Worm (Caenorhabditis elegans): Measurements from ENCODE around the gene C33H5.2.

DNA sequence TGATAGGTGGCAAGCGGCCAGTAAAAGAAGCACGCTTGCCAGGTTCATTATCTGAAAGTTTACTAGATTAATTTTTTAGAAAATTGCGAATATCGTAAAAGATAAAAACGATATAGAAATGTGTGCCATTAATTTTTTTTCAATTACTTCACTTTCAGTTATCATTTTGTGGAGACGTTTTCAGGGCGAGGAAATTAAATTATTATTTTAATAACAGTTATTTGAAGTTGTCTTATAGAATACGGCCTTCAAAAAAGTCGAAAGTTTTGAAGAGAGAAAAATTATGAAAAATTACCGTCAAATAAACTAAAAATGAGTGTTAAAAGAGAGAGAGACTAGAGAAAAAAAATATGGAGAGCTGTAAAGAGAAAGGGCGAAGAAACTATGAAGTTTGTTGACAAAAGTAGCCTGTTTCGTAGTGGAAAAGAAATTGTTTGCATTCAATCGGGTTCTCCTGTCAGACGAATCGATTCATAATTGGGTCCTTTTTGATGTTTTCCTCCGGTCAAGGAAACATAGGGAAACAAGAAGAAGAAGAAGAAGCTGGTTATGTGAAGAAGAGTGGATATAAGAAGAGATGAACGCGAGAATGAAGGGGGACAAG, 29.9 kb downstream of the C33H5.2 start, which contains the start of gene erp-44.2:
- no peak for TF ChIP-seq nhr-237 (tag; optimal IDR thresholded peaks at IDR 0.05)
- no peak for TF ChIP-seq mep-1 (tag; optimal IDR thresholded peaks at IDR 0.05)
- no peak for TF ChIP-seq mab-5 (tag; optimal IDR thresholded peaks at IDR 0.05)
- TF ChIP-seq pha-4 (tag; optimal IDR thresholded peaks at IDR 0.05), result no peak
- TF ChIP-seq lsy-2 (tag; optimal IDR thresholded peaks at IDR 0.05), result no peak
- no peak for TF ChIP-seq M03D4.4 (tag; optimal IDR thresholded peaks at IDR 0.05)
- no peak for TF ChIP-seq ceh-39 (tag; optimal IDR thresholded peaks at IDR 0.05)
